Worm (Caenorhabditis elegans) whole organism, L2 larva: ENCODE measurements around the gene imp-2.

Experiments
- R02D3.7 ChIP-seq: fragments of 150-350 bp; optimal IDR thresholded peaks from 2 replicates; lab custom pipeline; 2014; ENCODE audit warnings: missing biosample characterization, missing genetic modification characterization
- ama-1 ChIP-seq: fragments of 150-350 bp; optimal IDR thresholded peaks from 2 replicates; lab custom pipeline; 2018; ENCODE audit warnings: inconsistent platforms
- blmp-1 ChIP-seq: sonication (generic microtip); optimal IDR thresholded peaks from 2 replicates; lab custom pipeline; 2017; ENCODE audit warnings: missing genetic modification characterization, mild to moderate bottlenecking, missing compliant biosample characterization, antibody characterized with exemption, moderate library complexity; ENCODE audit not compliant: insufficient read depth
- egl-27 ChIP-seq: sonication (generic microtip); optimal IDR thresholded peaks from 3 replicates; lab custom pipeline; 2017; ENCODE audit warnings: missing biosample characterization, missing genetic modification reagents, missing genetic modification characterization
- lin-11 ChIP-seq: fragments of 150-350 bp; sonication (generic microtip); optimal IDR thresholded peaks from 2 replicates; lab custom pipeline; 2014; ENCODE audit warnings: missing biosample characterization, missing genetic modification characterization, inconsistent platforms, mixed read lengths
- lin-39 ChIP-seq: fragments of 150-350 bp; optimal IDR thresholded peaks from 2 replicates; lab custom pipeline; 2014; ENCODE audit warnings: missing biosample characterization, missing genetic modification reagents, missing genetic modification characterization
- lsy-2 ChIP-seq, 2 experiments: fragments of 150-350 bp in 1 of 2; sonication (generic microtip) in 1 of 2; optimal IDR thresholded peaks; 2 replicates each; lab custom pipeline; 2014 to 2017; ENCODE audit warnings: missing biosample characterization in 2 of 2, missing genetic modification characterization in 2 of 2
- mdl-1 ChIP-seq, 2 experiments: fragments of 150-350 bp in 1 of 2; sonication (generic microtip) in 1 of 2; optimal IDR thresholded peaks; 2 replicates each; lab custom pipeline; 2017; ENCODE audit warnings: missing biosample characterization in 2 of 2, missing genetic modification characterization in 2 of 2
- nhr-25 ChIP-seq: fragments of 150-350 bp; sonication (generic microtip); optimal IDR thresholded peaks from 3 replicates; lab custom pipeline; 2014; ENCODE audit warnings: missing biosample characterization, missing genetic modification characterization
- ztf-11 ChIP-seq: sonication (generic microtip); optimal IDR thresholded peaks from 2 replicates; lab custom pipeline; 2017; ENCODE audit warnings: missing biosample characterization, missing genetic modification characterization
- ztf-4 ChIP-seq: fragments of 150-350 bp; optimal IDR thresholded peaks from 2 replicates; lab custom pipeline; 2014; ENCODE audit warnings: missing biosample characterization, missing genetic modification characterization

DNA sequence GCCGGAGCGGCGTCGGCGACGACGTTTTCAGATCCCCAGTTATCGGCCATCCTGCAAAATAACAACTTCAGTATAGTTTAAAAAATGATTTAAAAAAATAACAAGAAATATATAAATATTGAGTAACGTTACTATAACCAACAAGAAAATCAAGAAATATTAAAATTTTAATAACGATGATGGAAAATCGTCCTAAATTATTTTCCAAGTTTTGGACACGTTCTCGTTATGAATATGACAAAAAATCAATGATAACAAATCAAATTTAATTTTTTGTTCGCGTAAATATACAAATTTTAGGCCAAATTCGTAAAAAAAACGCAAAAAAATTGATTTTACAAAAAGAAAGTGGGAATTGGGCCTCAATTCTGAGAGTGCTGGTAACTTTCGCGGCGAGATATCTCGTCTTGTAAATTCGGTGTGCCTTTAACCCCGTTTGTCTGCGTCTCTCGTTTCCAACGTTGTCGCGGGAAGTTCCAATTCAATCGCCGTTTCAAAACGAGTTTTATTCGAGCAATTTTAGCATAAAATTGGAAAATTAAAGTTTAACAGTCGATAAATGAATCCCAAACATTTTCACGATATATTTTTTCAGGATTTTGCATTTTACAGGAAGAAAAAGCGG is 7.6 kb downstream of the imp-2 start, which contains the start of gene rps-5:
- no peak for TF ChIP-seq ztf-4 (tag; lab: Kevin White, UChicago)
- TF ChIP-seq blmp-1 (tag; lab: Kevin White, UChicago): no peak
- peak; percentile 18 for TF ChIP-seq ama-1 (lab: Kevin White, UChicago)
- TF ChIP-seq nhr-25: peak; percentile 59
- no peak for TF ChIP-seq R02D3.7
- TF ChIP-seq ztf-11 (tag; lab: Kevin White, UChicago): no peak
- no peak for TF ChIP-seq mdl-1 (tag; optimal IDR thresholded peaks at IDR 0.05; lab: Kevin White, UChicago)
- TF ChIP-seq lsy-2 (tag; optimal IDR thresholded peaks at IDR 0.05; lab: Kevin White, UChicago): peak; percentile 50 to 89
- TF ChIP-seq egl-27: no peak
- no peak for TF ChIP-seq lin-39 (tag; lab: Kevin White, UChicago)
- peak; percentile 47 for TF ChIP-seq lin-11
